Fruit fly (Drosophila melanogaster) whole organism: ENCODE data around the gene CG12541.

Experiments used
- CG8478 ChIP-seq: fragments of >200 bp; optimal IDR thresholded peaks from 2 replicates; lab custom pipeline; 2018; ENCODE audit warnings: inconsistent platforms
- Dll ChIP-seq: fragments of >200 bp; optimal IDR thresholded peaks from 2 replicates; lab custom pipeline; 2017
- EcR ChIP-seq, 2 experiments: fragments of >200 bp; optimal IDR thresholded peaks; 2 replicates each; lab custom pipeline; 2017; ENCODE audit warnings: missing biosample characterization in 2 of 2, missing genetic modification characterization in 2 of 2, missing genetic modification reagents in 2 of 2
- pan ChIP-seq: fragments of >200 bp; optimal IDR thresholded peaks from 2 replicates; lab custom pipeline; 2017
- psq ChIP-seq: fragments of >200 bp; optimal IDR thresholded peaks from 2 replicates; lab custom pipeline; 2017
- usp ChIP-seq: fragments of >200 bp; optimal IDR thresholded peaks from 2 replicates; lab custom pipeline; 2017; ENCODE audit warnings: missing biosample characterization, missing genetic modification characterization, mixed read lengths

The CG12541 gene

DNA sequence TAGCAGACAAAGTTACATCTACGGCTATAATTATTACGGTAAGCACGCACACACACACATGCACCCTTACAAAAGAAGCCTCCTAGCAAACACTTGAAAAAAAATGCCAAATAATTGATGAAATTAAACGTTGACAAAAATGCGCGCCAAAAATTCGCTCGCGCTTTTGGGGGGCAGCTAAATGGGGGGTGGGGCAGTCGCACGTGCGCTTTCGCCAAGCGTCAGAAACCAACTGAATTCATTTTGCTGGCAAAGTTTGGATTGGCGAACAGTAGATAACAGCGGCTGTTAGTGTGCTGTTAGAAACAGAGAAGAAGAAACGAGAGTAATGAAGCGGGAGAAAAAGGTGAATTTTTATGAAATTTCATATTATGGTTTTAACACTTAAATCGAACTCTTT, at the start of gene CG12541:
TSS of gene CG12541 (minus strand) at position 218 of the 400 bp plus-strand sequence.
- no peak for TF ChIP-seq psq (lab: Kevin White, UChicago)
- no peak for TF ChIP-seq usp (GFP tag; lab: Kevin White, UChicago)
- no peak for TF ChIP-seq EcR (GFP tag; optimal IDR thresholded peaks at IDR 0.05; lab: Kevin White, UChicago)
- TF ChIP-seq Dll (lab: Kevin White, UChicago) = no peak
- no peak for TF ChIP-seq CG8478 (lab: Kevin White, UChicago)
- no peak for TF ChIP-seq pan

DNA sequence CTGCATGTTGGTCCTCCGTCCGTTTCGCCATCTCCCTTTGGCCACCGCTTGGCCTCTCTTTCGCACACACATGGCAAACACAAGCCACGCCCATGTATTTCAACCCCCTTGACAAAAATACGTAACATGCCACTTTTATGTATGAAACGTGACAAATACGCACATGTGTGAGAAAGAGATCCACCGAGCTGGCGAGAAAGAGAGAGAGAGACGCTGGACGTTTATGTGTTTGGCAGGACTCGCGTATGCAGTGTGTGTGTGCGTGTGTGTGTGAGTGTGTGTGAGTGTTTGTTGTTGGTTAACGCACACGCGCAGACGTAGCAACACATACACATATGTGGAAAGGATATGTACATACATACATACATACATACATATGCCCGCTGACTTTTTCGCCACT, 45.0 kb upstream of the CG12541 start:
- TF ChIP-seq EcR (GFP tag; optimal IDR thresholded peaks at IDR 0.05; lab: Kevin White, UChicago) = no peak

DNA sequence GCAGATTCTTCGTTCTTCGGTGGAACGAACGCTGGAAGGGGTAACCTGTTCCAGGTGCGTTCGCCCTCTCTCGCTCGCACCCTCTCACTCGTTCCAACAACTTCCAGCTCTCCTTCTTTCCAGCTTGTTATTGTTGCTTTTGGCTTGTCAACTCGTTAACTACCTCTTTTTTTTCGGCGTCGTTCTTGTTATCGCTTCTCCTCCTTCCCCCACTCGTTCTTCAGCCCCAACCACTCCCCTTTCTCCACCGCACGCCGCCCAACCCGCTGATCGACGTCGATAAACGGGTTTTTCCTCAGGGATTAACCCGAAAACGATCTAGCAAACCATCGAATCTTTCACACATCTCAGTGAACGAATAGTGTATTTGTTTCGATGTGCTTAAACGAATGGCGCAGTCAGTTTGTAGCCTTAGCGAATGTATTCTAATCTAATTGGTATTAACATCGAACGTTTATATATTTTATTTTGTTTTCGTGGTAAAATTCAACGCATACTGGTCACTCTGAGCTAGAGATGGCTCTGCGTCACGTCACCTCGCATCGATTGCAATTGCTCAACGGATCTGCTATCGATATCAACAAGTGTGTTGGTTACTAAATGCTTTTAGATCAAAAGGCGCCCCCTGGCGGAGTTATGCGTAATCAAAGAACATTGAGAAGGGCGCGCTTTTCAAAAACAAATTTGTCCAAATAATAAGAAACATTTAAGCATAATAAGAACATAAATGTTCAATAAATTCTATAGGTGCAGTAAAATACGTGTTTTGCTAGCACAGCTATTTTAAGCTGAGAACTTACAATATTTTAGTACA, 44.1 kb upstream of the CG12541 start, which contains the start of gene fz4:
TSS of gene fz4 (minus strand) at position 529 of the 814 bp plus-strand sequence.
- TF ChIP-seq EcR (GFP tag; optimal IDR thresholded peaks at IDR 0.05; lab: Kevin White, UChicago) (no peak), psq (lab: Kevin White, UChicago) (no peak)

DNA sequence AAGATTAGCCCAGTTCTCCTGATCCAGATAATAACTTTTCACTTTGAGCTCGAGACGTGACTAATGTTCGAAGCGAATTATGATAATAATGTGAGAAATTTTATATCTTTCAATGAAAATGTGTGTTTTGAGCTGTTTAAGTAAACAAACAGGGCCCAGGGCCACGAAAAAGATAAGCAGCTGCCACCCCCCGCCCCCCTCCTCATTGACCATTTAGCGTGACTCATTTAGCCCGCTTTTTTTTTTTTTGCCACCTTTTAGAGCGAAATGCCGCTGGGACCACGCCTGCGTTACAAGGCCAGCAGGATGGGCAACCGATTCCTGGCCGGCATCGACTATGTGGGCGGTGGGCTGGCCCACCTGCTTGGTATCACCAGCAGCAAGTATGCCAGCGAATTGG, 39.7 kb upstream of the CG12541 start:
- no peak for TF ChIP-seq pan
- TF ChIP-seq Dll (lab: Kevin White, UChicago) = no peak
- TF ChIP-seq usp (GFP tag; lab: Kevin White, UChicago) = no peak
- TF ChIP-seq psq (lab: Kevin White, UChicago) = no peak
- TF ChIP-seq CG8478 (lab: Kevin White, UChicago) = no peak
- TF ChIP-seq EcR (GFP tag; optimal IDR thresholded peaks at IDR 0.05; lab: Kevin White, UChicago) = no peak

DNA sequence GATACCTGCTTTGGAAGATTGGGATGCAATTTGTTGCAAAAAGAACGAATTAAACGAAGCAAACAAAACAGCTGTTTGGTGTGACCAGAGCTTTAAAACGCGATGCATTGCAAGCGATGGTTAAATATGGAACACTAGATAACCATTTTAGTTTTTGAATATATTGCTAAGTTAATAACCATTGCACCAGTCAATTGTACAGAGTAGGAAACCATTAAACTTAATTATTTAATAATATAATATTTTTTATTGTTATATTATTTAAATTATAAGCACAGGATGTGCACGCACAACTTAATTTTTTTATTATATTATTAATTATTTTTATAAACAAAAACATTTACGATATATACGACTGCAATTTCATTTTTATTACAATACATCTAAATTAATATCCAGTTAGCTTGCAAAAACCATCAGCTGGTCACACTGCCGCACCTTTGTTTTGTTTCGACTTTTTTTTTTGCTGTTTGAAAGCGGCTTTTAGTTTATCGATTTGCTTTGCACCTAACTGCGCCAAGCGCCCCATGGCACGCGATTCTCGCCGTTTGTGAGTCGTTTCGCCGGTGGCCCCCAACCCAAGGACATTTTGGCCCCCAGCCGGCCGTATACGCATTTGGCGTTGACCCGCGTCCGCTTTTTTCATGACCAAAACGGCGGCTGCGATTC, 38.7 kb upstream of the CG12541 start, which contains the start of the genes CG4617 and CG8300:
TSS of gene CG4617 (minus strand) at position 92 of the 669 bp plus-strand sequence.
TSS of gene CG8300 (plus strand) at position 486 of the 669 bp plus-strand sequence.
- TF ChIP-seq psq (lab: Kevin White, UChicago) = no peak
- TF ChIP-seq CG8478 (lab: Kevin White, UChicago) = no peak
- TF ChIP-seq Dll (lab: Kevin White, UChicago) = no peak
- no peak for TF ChIP-seq EcR (GFP tag; optimal IDR thresholded peaks at IDR 0.05; lab: Kevin White, UChicago)
- no peak for TF ChIP-seq usp (GFP tag; lab: Kevin White, UChicago)

DNA sequence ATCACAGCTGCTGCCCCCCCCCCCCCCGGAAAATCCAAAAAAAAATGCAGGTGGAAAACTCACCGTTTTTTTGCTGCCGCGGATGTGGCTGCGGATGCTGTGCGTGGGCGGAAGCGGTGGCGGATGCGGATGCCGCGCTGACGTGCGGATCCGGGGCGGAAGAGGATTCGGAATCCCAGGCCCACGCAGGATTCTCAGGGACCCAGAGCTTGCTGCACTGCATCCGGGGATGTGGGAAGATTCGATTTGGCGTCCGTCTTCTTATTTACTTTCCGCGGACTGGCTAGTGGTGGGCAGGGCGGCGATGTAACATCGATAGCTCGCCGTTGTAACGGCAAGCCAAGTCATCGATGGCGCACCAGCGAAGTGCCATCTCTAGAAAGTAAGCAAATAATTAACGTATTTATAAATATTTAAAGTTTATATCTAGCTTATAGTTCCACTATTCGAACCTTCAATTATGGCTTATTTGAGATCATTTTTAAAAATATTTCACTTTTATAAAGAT, 36.2 kb upstream of the CG12541 start, which contains the start of gene CG4615:
TSS of gene CG4615 (minus strand) at position 288 of the 508 bp plus-strand sequence.
- TF ChIP-seq pan = no peak
- no peak for TF ChIP-seq EcR (GFP tag; optimal IDR thresholded peaks at IDR 0.05; lab: Kevin White, UChicago)
- no peak for TF ChIP-seq Dll (lab: Kevin White, UChicago)
- no peak for TF ChIP-seq CG8478 (lab: Kevin White, UChicago)
- TF ChIP-seq usp (GFP tag; lab: Kevin White, UChicago) = no peak
- no peak for TF ChIP-seq psq (lab: Kevin White, UChicago)

DNA sequence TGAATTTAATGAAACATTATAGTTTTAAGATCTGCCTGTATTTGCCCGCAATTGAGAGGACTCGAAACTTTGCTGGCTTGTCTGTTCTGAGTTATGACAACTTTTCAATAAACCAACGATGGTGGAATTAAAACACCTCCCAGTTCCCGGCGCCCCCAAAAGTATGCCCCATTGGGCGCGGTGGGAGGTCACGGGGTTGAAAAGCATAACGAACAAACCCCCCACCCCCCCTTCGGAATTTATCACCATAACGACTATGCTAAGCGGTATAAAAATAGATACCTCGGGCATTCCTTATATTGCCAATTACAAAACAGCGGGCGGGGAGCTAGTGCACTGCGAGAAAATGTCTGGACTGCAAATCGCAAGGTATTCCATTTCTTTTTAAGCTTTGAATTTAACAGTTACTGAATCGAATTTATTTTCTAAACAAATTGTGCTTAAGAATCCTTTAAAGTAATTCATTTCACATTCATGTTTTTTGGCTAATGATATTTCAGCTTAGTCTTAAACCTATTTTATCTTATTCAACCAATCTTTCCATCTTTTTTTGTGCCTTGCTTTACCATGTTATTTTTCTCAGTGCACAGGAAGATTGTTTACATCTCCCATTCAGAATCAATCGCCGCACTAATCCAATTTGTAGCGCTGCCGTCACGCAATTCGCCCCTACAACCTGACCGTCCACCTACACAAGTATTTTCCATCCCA, 35.6 kb upstream of the CG12541 start:
- TF ChIP-seq EcR (GFP tag; optimal IDR thresholded peaks at IDR 0.05; lab: Kevin White, UChicago) (no peak), Dll (lab: Kevin White, UChicago) (no peak), pan (no peak), CG8478 (lab: Kevin White, UChicago) (no peak), psq (lab: Kevin White, UChicago) (no peak), usp (GFP tag; lab: Kevin White, UChicago) (no peak)

DNA sequence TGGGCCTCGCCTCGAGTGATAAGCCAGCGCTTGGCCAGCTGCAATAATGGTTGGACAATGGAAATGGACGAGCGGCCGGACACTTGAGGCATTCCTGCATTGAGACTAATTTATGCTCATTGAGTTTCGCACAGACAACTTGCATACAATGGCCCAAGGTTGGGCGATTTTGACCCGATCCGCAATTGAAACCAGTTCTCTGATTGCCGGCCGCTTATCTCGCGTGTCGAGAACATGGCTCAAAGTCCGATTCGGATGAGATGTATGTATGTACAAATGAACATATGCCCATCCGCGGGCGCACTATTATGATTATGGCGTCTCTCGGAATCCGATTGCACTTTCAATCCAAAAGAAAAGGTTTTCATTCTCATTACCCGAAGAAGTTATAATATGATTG, 34.8 kb upstream of the CG12541 start:
- no peak for TF ChIP-seq EcR (GFP tag; optimal IDR thresholded peaks at IDR 0.05; lab: Kevin White, UChicago)
- TF ChIP-seq psq (lab: Kevin White, UChicago) = no peak
- no peak for TF ChIP-seq usp (GFP tag; lab: Kevin White, UChicago)
- no peak for TF ChIP-seq CG8478 (lab: Kevin White, UChicago)
- TF ChIP-seq Dll (lab: Kevin White, UChicago) = no peak
- TF ChIP-seq pan = no peak

DNA sequence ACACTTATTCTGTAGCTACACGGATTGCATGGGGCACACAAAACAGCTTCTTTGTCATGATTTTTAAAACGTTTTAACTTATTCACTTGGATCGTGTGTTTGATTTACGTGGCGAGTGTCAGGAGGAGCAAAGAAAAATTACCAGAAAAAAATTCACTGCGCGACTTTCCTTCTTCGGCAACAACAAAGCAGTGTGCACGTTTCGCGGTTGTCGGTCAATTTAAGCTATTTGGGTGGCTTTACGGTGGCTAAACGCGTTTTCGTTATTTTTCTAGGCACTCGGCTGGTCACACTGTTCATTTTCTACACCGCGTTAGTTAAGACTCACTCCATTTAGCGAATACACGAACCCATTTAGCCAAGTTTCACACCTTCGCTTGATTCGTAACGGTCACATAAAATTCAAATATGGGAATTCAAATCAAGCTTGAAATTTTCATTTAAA, 32.0 kb upstream of the CG12541 start, which contains the start of gene Sxl:
TSS of gene Sxl (minus strand) at position 195 of the 445 bp plus-strand sequence.
- TF ChIP-seq psq (lab: Kevin White, UChicago) = no peak
- no peak for TF ChIP-seq usp (GFP tag; lab: Kevin White, UChicago)
- no peak for TF ChIP-seq pan
- no peak for TF ChIP-seq CG8478 (lab: Kevin White, UChicago)
- TF ChIP-seq EcR (GFP tag; optimal IDR thresholded peaks at IDR 0.05; lab: Kevin White, UChicago) = no peak

DNA sequence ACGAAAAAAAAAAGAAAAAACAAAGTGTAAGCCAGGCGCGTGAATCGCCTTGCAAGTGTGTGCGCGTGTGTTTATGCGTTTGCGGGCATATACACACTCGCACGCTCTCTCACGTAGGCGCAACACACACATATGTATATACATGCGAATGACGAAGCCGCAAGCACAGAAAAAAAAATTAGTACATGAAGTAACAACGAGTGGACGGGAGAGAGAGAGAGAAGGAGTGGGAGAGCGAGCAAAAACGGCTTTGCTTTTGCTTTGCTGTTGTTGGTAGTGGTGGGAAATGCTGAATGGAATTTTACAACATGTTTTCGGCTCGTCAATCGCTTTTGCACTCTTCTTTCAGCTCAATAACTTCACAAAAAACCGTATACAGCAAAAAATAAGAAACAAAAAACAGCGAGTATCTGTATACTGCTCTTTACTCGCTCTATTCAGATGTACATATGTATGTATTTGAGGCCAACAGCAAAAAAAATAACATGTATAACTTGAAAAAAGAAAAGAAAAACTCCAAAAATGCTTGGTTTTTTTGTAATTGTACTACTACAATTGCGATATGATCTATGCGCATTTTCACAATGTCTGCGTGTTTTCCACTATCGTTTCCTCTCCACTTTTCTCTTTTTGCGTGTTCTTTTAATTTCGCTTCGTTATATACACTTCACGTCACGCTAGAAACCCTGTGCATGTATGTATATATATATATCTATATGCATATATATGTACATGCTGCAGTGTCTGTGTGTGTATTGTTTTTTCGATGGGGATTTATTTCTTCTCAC, 31.4 kb upstream of the CG12541 start:
- TF ChIP-seq usp (GFP tag; lab: Kevin White, UChicago) = no peak
- TF ChIP-seq psq (lab: Kevin White, UChicago) = no peak
- TF ChIP-seq EcR (GFP tag; optimal IDR thresholded peaks at IDR 0.05; lab: Kevin White, UChicago) = no peak
- no peak for TF ChIP-seq Dll (lab: Kevin White, UChicago)
- no peak for TF ChIP-seq pan
- TF ChIP-seq CG8478 (lab: Kevin White, UChicago) = no peak
